Fruit fly (Drosophila melanogaster): ENCODE measurements around the gene CG5011.

The CG5011 gene

dm6 chr2L:1207432-1207831 lies 7.0 kb downstream of the CG5011 start (continued):
- TF ChIP-seq stwl (tag; optimal IDR thresholded peaks at IDR 0.05) (no peak), gcm (GFP tag; optimal IDR thresholded peaks at IDR 0.05) (peak; percentile 29), Dip3 (GFP tag; optimal IDR thresholded peaks at IDR 0.05) (peak; percentile 24), CG42726 (GFP tag; IDR thresholded peaks at IDR 0.05; ENCODE audit: partially characterized antibody) (no peak), Adf1 (GFP tag; IDR thresholded peaks at IDR 0.05) (0 out of 2 replicates have a peak, but pooled peaks have one; percentile 36), stc (GFP tag; IDR thresholded peaks at IDR 0.05) (peak; percentile 66), chinmo (GFP tag; IDR thresholded peaks at IDR 0.05; ENCODE audit: partially characterized antibody) (no peak), CG17912 (GFP tag; optimal IDR thresholded peaks at IDR 0.05) (no peak), CrebB (tag; optimal IDR thresholded peaks at IDR 0.05) (peak; percentile 54), Hr3 (GFP tag; optimal IDR thresholded peaks at IDR 0.05) (peak; percentile 18), CG18764 (GFP tag; optimal IDR thresholded peaks at IDR 0.05) (no peak), CG30431 (GFP tag; optimal IDR thresholded peaks at IDR 0.05) (no peak), Lim3 (GFP tag; IDR thresholded peaks at IDR 0.05) (no peak), kay (GFP tag; optimal IDR thresholded peaks at IDR 0.05) (no peak), cwo (GFP tag; optimal IDR thresholded peaks at IDR 0.05) (peak; percentile 29), CG9932 (GFP tag; IDR thresholded peaks at IDR 0.05) (peak; percentile 72), da (GFP tag; optimal IDR thresholded peaks at IDR 0.05) (no peak), bowl (GFP tag; IDR thresholded peaks at IDR 0.05) (no peak), Fer3 (tag; optimal IDR thresholded peaks at IDR 0.05) (peak; percentile 47), CG1603 (tag; optimal IDR thresholded peaks at IDR 0.05) (peak; percentile 73), Vsx1 (GFP tag; optimal IDR thresholded peaks at IDR 0.05) (no peak), CG31365 (tag; optimal IDR thresholded peaks at IDR 0.05) (no peak), Elba2 (GFP tag; optimal IDR thresholded peaks at IDR 0.05) (no peak), pfk (GFP tag; optimal IDR thresholded peaks at IDR 0.05) (no peak), CG1233 (GFP tag; optimal IDR thresholded peaks at IDR 0.05) (no peak), CG12071 (GFP tag; optimal IDR thresholded peaks at IDR 0.05) (peak; percentile 16), bab2 (GFP tag; optimal IDR thresholded peaks at IDR 0.05) (no peak), Opbp (GFP tag; IDR thresholded peaks at IDR 0.05; ENCODE audit: partially characterized antibody) (no peak), CG3163 (GFP tag; optimal IDR thresholded peaks at IDR 0.05) (no peak), zfh2 (GFP tag; optimal IDR thresholded peaks at IDR 0.05) (no peak), CG7556 (GFP tag; optimal IDR thresholded peaks at IDR 0.05) (peak; percentile 69), CG7839 (tag; optimal IDR thresholded peaks at IDR 0.05) (peak; percentile 64), CG12299 (tag; optimal IDR thresholded peaks at IDR 0.05) (peak; percentile 42), caup (GFP tag; optimal IDR thresholded peaks at IDR 0.05; ENCODE audit: severe bottlenecking) (peak; percentile 51), CG6854 (GFP tag; optimal IDR thresholded peaks at IDR 0.05) (peak; percentile 32), pros (GFP tag; optimal IDR thresholded peaks at IDR 0.05) (no peak), cad (GFP tag; optimal IDR thresholded peaks at IDR 0.05) (no peak), gsb-n (tag; optimal IDR thresholded peaks at IDR 0.05) (no peak), fd96Cb (tag; optimal IDR thresholded peaks at IDR 0.05) (peak; percentile 3), lola (GFP tag; optimal IDR thresholded peaks at IDR 0.05) (no peak), sisA (GFP tag; IDR thresholded peaks at IDR 0.05) (peak; percentile 55), Gsc (GFP tag; IDR thresholded peaks at IDR 0.05) (no peak), vvl (GFP tag; IDR thresholded peaks at IDR 0.05) (peak; percentile 74), CG7786 (GFP tag; optimal IDR thresholded peaks at IDR 0.05) (peak; percentile 42), CG10462 (GFP tag; optimal IDR thresholded peaks at IDR 0.05) (no peak), CG1832 (GFP tag; optimal IDR thresholded peaks at IDR 0.05) (no peak), CG17568 (GFP tag; optimal IDR thresholded peaks at IDR 0.05) (no peak), CG8924 (tag; optimal IDR thresholded peaks at IDR 0.05) (peak; percentile 47), CG5953 (GFP tag; IDR thresholded peaks at IDR 0.05) (peak; percentile 49; the same call in 1 of the 2 replicates), prd (optimal IDR thresholded peaks at IDR 0.05) (no peak), prd (GFP tag; IDR thresholded peaks at IDR 0.05) (peak; percentile 75)

All from whole organism, embryonic.